Worm (Caenorhabditis elegans) whole organism, L3 larva: ENCODE measurements around the gene efn-4.

Experiments used
- ama-1 ChIP-seq: fragments of 150-350 bp; optimal IDR thresholded peaks from 2 replicates; lab custom pipeline; 2018
- jun-1 ChIP-seq: fragments of 150-350 bp; optimal IDR thresholded peaks from 2 replicates; lab custom pipeline; 2014; ENCODE audit warnings: missing biosample characterization, missing genetic modification reagents, missing genetic modification characterization
- mdl-1 ChIP-seq: fragments of 150-350 bp; optimal IDR thresholded peaks from 2 replicates; lab custom pipeline; 2014; ENCODE audit warnings: missing biosample characterization, missing genetic modification characterization
- nhr-11 ChIP-seq: fragments of 150-350 bp; optimal IDR thresholded peaks from 2 replicates; lab custom pipeline; 2014; ENCODE audit warnings: missing biosample characterization, missing genetic modification characterization
- nhr-23 ChIP-seq: fragments of 150-350 bp; optimal IDR thresholded peaks from 2 replicates; lab custom pipeline; 2014; ENCODE audit warnings: missing biosample characterization, missing genetic modification reagents, missing genetic modification characterization
- nhr-25 ChIP-seq: sonication (generic microtip); optimal IDR thresholded peaks from 2 replicates; lab custom pipeline; 2017; ENCODE audit warnings: missing biosample characterization, missing genetic modification characterization
- nhr-67 ChIP-seq: fragments of 150-350 bp; optimal IDR thresholded peaks from 2 replicates; lab custom pipeline; 2014; ENCODE audit warnings: missing biosample characterization, missing genetic modification characterization
- pqm-1 ChIP-seq: fragments of 150-350 bp; optimal IDR thresholded peaks from 2 replicates; lab custom pipeline; 2017; ENCODE audit warnings: missing biosample characterization, missing genetic modification characterization, inconsistent platforms
- skn-1 ChIP-seq: fragments of 150-350 bp; optimal IDR thresholded peaks from 2 replicates; lab custom pipeline; 2014; ENCODE audit warnings: missing biosample characterization, missing genetic modification characterization
- snpc-4 ChIP-seq: fragments of 150-350 bp; optimal IDR thresholded peaks from 2 replicates; lab custom pipeline; 2014; ENCODE audit warnings: missing biosample characterization, missing genetic modification characterization

efn-4 gene

ce11 chrIV:615244-615643, 56.2 kb downstream of the efn-4 start, which contains the start of gene C18H7.1:
C18H7.1 (plus strand) TSS chrIV:615544.
- TF ChIP-seq jun-1 (tag; lab: Kevin White, UChicago) (no peak), skn-1 (tag; lab: Kevin White, UChicago) (no peak), nhr-23 (tag; lab: Kevin White, UChicago) (no peak), ama-1 (lab: Kevin White, UChicago) (no peak), nhr-25 (tag; lab: Kevin White, UChicago) (no peak), nhr-67 (tag; lab: Kevin White, UChicago) (no peak), snpc-4 (tag; lab: Kevin White, UChicago) (no peak), mdl-1 (tag; lab: Kevin White, UChicago) (no peak), nhr-11 (tag; lab: Kevin White, UChicago) (no peak), pqm-1 (no peak)
